Fruit fly (Drosophila melanogaster): ENCODE data around the gene CG34174.

The CG34174 gene

DNA sequence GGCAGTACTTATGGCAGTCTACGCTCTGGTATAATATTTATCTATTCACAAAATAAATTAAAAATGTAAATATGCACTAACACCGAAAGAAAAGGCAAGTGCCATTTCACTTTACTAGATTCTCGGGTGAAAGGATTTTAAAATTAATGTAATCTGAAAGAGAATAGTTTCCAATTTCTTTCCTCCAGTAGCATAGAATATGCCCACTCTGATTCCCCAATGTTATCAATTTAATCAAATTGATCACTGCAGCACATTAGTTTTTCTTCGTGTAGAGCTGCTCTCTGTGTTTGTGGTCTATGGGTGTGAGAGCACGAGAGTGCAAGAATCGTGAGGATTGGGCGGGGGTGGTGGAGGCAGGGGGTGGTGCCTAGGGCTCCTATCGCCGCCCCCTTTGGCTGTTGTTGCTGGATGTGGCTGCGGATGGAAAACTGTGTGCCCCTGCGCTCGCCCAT is 12.9 kb upstream of the CG34174 start (continued):
- TF ChIP-seq CG11085 (GFP tag; IDR thresholded peaks at IDR 0.05) (no peak), Mrtf (GFP tag; IDR thresholded peaks at IDR 0.05) (peak; percentile 48; the same call in 2 of the 3 replicates), NfI (GFP tag; optimal IDR thresholded peaks at IDR 0.05) (peak; percentile 79), CG30431 (GFP tag; optimal IDR thresholded peaks at IDR 0.05) (peak; percentile 75), Dref (GFP tag; IDR thresholded peaks at IDR 0.05) (no peak), usp (GFP tag; optimal IDR thresholded peaks at IDR 0.05) (no peak), Deaf1 (tag; optimal IDR thresholded peaks at IDR 0.05) (no peak), Med (GFP tag) (peak; percentile 91), CG3065 (GFP tag; optimal IDR thresholded peaks at IDR 0.05) (peak; percentile 61), CG4404 (GFP tag; IDR thresholded peaks at IDR 0.05) (peak; percentile 59), CG9797 (GFP tag; optimal IDR thresholded peaks at IDR 0.05) (peak; percentile 8), CoRest (tag; optimal IDR thresholded peaks at IDR 0.05) (peak; percentile 89), CG12219 (GFP tag; optimal IDR thresholded peaks at IDR 0.05) (peak; percentile 77), prd (optimal IDR thresholded peaks at IDR 0.05) (no peak), prd (GFP tag; IDR thresholded peaks at IDR 0.05) (peak; percentile 80), Usf (GFP tag; optimal IDR thresholded peaks at IDR 0.05) (peak; percentile 67), D19A (tag; optimal IDR thresholded peaks at IDR 0.05) (peak; percentile 85), CG12236 (GFP tag; optimal IDR thresholded peaks at IDR 0.05) (peak; percentile 67), CG11398 (GFP tag; optimal IDR thresholded peaks at IDR 0.05) (peak; percentile 55), slp2 (GFP tag; optimal IDR thresholded peaks at IDR 0.05) (peak; percentile 81), jigr1 (GFP tag; IDR thresholded peaks at IDR 0.05) (no peak), CG7745 (tag; optimal IDR thresholded peaks at IDR 0.05) (peak; percentile 51), eyg (GFP tag; optimal IDR thresholded peaks at IDR 0.05) (peak; percentile 31), HmgZ (tag; optimal IDR thresholded peaks at IDR 0.05) (no peak), CG10462 (GFP tag; optimal IDR thresholded peaks at IDR 0.05) (peak; percentile 74), Drgx (GFP tag; IDR thresholded peaks at IDR 0.05) (peak; percentile 88), disco-r (GFP tag; optimal IDR thresholded peaks at IDR 0.05) (peak; percentile 53), CG16863 (GFP tag; optimal IDR thresholded peaks at IDR 0.05) (peak; percentile 73), HLHmδ (GFP tag; optimal IDR thresholded peaks at IDR 0.05) (no peak), Ravus (GFP tag; IDR thresholded peaks at IDR 0.05) (no peak; the same call in 1 of the 2 replicates), CG15696 (tag; optimal IDR thresholded peaks at IDR 0.05) (peak; percentile 83), lmd (GFP tag; IDR thresholded peaks at IDR 0.05) (peak; percentile 68; the same call in 1 of the 2 replicates), CG17802 (tag; optimal IDR thresholded peaks at IDR 0.05) (peak; percentile 61), CG34422 (GFP tag; IDR thresholded peaks at IDR 0.05) (peak; percentile 80; the same call in 2 of the 3 replicates), Rfx (GFP tag; IDR thresholded peaks at IDR 0.05) (0 out of 2 replicates have a peak, but pooled peaks have one; percentile 24), sc (optimal IDR thresholded peaks at IDR 0.05) (no peak), sc (GFP tag; optimal IDR thresholded peaks at IDR 0.05) (peak; percentile 96), CG7271 (tag; optimal IDR thresholded peaks at IDR 0.05) (peak; percentile 6), Ets97D (GFP tag; optimal IDR thresholded peaks at IDR 0.05) (peak; percentile 6), CG17328 (GFP tag; IDR thresholded peaks at IDR 0.05) (peak; percentile 84), Optix (GFP tag; IDR thresholded peaks at IDR 0.05) (peak; percentile 75), phol (tag; optimal IDR thresholded peaks at IDR 0.05) (peak; percentile 90), Doc2 (GFP tag; IDR thresholded peaks at IDR 0.05) (no peak), CG10431 (GFP tag; optimal IDR thresholded peaks at IDR 0.05) (peak; percentile 88), Sox100B (GFP tag; optimal IDR thresholded peaks at IDR 0.05) (peak; percentile 92), CG4328 (GFP tag; optimal IDR thresholded peaks at IDR 0.05) (peak; percentile 61), Rx (GFP tag; IDR thresholded peaks at IDR 0.05) (no peak), trh (GFP tag; optimal IDR thresholded peaks at IDR 0.05) (peak; percentile 69), row (GFP tag; IDR thresholded peaks at IDR 0.05) (peak; percentile 82), CG7556 (GFP tag; optimal IDR thresholded peaks at IDR 0.05) (peak; percentile 86), CG13287 (GFP tag; IDR thresholded peaks at IDR 0.05; ENCODE audit: partially characterized antibody) (no peak), ssp (GFP tag; IDR thresholded peaks at IDR 0.05) (0 out of 2 replicates have a peak, but pooled peaks have one; percentile 35)

All from whole organism, embryonic.